Fruit fly (Drosophila melanogaster): ENCODE data around the gene Mlc-c.

DNA sequence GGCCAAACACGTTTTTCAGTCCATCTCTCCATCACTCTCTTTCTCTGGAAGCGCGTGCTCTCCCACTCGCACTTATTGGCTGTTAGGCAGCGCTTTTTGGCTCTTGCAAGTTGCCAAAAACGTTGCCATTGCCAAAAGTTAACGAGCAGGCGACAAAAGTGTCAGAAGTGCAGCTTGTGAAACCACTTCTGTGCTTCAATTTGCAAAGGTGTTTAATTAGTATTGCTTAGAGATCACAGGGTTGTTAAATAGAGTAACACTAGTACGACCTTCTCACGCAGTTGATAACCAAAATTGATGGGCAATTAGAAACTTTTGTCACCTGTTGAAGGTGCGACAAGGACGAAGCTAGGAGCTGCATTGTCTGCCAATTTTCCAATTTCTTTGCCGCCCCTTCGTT, 13.9 kb downstream of the Mlc-c start:
- no peak for TF ChIP-seq Dll (optimal IDR thresholded peaks at IDR 0.05)
- no peak for TF ChIP-seq pan (optimal IDR thresholded peaks at IDR 0.05)
- TF ChIP-seq psq (optimal IDR thresholded peaks at IDR 0.05), result no peak
- no peak for TF ChIP-seq EcR (GFP tag; optimal IDR thresholded peaks at IDR 0.05)
- TF ChIP-seq usp (GFP tag; optimal IDR thresholded peaks at IDR 0.05), result no peak

All from whole organism.